Fruit fly (Drosophila melanogaster): ENCODE results near the gene CG5001.

CG5001 gene

DNA sequence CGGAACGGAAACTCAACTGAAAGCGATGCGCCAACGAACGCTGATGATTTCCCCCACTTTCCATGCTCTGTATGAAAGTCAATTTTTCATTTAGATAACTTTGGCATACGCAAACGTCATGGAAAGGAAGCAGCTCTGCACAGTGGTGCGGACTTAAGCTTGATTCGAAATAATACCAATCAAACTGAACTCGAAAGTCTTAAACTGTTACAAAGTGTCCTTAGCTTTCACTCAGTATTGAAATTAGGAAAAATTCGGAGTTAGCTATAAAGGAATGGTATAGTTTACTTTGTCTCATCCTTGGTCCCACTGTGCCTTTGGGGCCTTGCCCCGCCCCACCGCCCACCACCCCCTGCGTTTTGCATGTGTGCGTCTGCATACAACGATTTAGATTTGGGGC is 21.9 kb downstream of the CG5001 start (continued):
- peak; percentile 58; the same call in 2 of the 3 replicates for TF ChIP-seq CG14050 (GFP tag; IDR thresholded peaks at IDR 0.05)
- TF ChIP-seq her (GFP tag; optimal IDR thresholded peaks at IDR 0.05), result peak; percentile 32
- TF ChIP-seq CG2875 (GFP tag; optimal IDR thresholded peaks at IDR 0.05), result peak; percentile 5
- no peak for TF ChIP-seq Sin3A (optimal IDR thresholded peaks at IDR 0.05)
- no peak for TF ChIP-seq danr (GFP tag; IDR thresholded peaks at IDR 0.05)
- no peak for TF ChIP-seq Atf-2 (GFP tag; optimal IDR thresholded peaks at IDR 0.05)
- TF ChIP-seq CG12071 (GFP tag; optimal IDR thresholded peaks at IDR 0.05), result peak; percentile 16
- no peak for TF ChIP-seq pzg (GFP tag; optimal IDR thresholded peaks at IDR 0.05)
- 0 out of 2 replicates have a peak, but pooled peaks have one; percentile 44 for TF ChIP-seq CG17612 (GFP tag; IDR thresholded peaks at IDR 0.05)
- TF ChIP-seq Sry-β (GFP tag; optimal IDR thresholded peaks at IDR 0.05), result no peak
- peak; percentile 42 for TF ChIP-seq Oli (tag; optimal IDR thresholded peaks at IDR 0.05)
- no peak for TF ChIP-seq chm (GFP tag; IDR thresholded peaks at IDR 0.05)
- TF ChIP-seq CG43689 (GFP tag; IDR thresholded peaks at IDR 0.05), result 0 out of 2 replicates have a peak, but pooled peaks have one; percentile 18
- TF ChIP-seq CG12236 (GFP tag; optimal IDR thresholded peaks at IDR 0.05), result no peak
- no peak for TF ChIP-seq gsb-n (tag; optimal IDR thresholded peaks at IDR 0.05)
- no peak for TF ChIP-seq CG5180 (GFP tag; optimal IDR thresholded peaks at IDR 0.05)
- no peak for TF ChIP-seq CG31365 (tag; optimal IDR thresholded peaks at IDR 0.05)
- TF ChIP-seq tna (GFP tag; IDR thresholded peaks at IDR 0.05; ENCODE audit: partially characterized antibody), result no peak
- no peak for TF ChIP-seq CG4360 (GFP tag; IDR thresholded peaks at IDR 0.05)
- no peak for TF ChIP-seq emc (GFP tag; optimal IDR thresholded peaks at IDR 0.05)
- peak; percentile 69 for TF ChIP-seq HLH3B (GFP tag; IDR thresholded peaks at IDR 0.05)
- TF ChIP-seq Max (GFP tag; optimal IDR thresholded peaks at IDR 0.05), result no peak
- TF ChIP-seq CG33213 (GFP tag; optimal IDR thresholded peaks at IDR 0.05), result no peak
- TF ChIP-seq Rfx (GFP tag; IDR thresholded peaks at IDR 0.05), result peak; percentile 74
- no peak for TF ChIP-seq exex (tag; optimal IDR thresholded peaks at IDR 0.05)
- no peak for TF ChIP-seq CG3838 (GFP tag; optimal IDR thresholded peaks at IDR 0.05)
- no peak for TF ChIP-seq CG16779 (GFP tag; IDR thresholded peaks at IDR 0.05)
- no peak for TF ChIP-seq gro (GFP tag; optimal IDR thresholded peaks at IDR 0.05)
- peak; percentile 38 for TF ChIP-seq CG17359 (tag; optimal IDR thresholded peaks at IDR 0.05)
- TF ChIP-seq C15 (GFP tag; IDR thresholded peaks at IDR 0.05), result 0 out of 3 replicates have a peak, but pooled peaks have one; percentile 44
- TF ChIP-seq fd102C (GFP tag; optimal IDR thresholded peaks at IDR 0.05), result no peak
- TF ChIP-seq CG15269 (tag; optimal IDR thresholded peaks at IDR 0.05), result peak; percentile 75
- peak; percentile 38; the same call in 1 of the 2 replicates for TF ChIP-seq MBD-R2 (GFP tag; IDR thresholded peaks at IDR 0.05)
- no peak for TF ChIP-seq CG33557 (GFP tag; optimal IDR thresholded peaks at IDR 0.05)
- no peak for TF ChIP-seq kah (GFP tag; optimal IDR thresholded peaks at IDR 0.05)
- TF ChIP-seq al (GFP tag; IDR thresholded peaks at IDR 0.05), result no peak
- no peak for TF ChIP-seq Ets97D (GFP tag; optimal IDR thresholded peaks at IDR 0.05)
- TF ChIP-seq Hr3 (GFP tag; optimal IDR thresholded peaks at IDR 0.05), result peak; percentile 18
- TF ChIP-seq D19B (GFP tag; optimal IDR thresholded peaks at IDR 0.05), result no peak
- TF ChIP-seq Vsx1 (GFP tag; optimal IDR thresholded peaks at IDR 0.05), result no peak
- no peak for TF ChIP-seq inv (GFP tag; IDR thresholded peaks at IDR 0.05; ENCODE audit: partially characterized antibody)
- no peak for TF ChIP-seq h (optimal IDR thresholded peaks at IDR 0.05)
- TF ChIP-seq crc (GFP tag; optimal IDR thresholded peaks at IDR 0.05), result no peak
- TF ChIP-seq chif (GFP tag; optimal IDR thresholded peaks at IDR 0.05), result peak in 1 of 2 experiments; percentile 26
- TF ChIP-seq disco-r (GFP tag; optimal IDR thresholded peaks at IDR 0.05), result no peak
- TF ChIP-seq ind (GFP tag; optimal IDR thresholded peaks at IDR 0.05), result peak; percentile 42
- TF ChIP-seq twi (tag; optimal IDR thresholded peaks at IDR 0.05), result no peak
- TF ChIP-seq repo (GFP tag; optimal IDR thresholded peaks at IDR 0.05), result no peak
- peak; percentile 61 for TF ChIP-seq CG11504 (tag; optimal IDR thresholded peaks at IDR 0.05)
- TF ChIP-seq insv (GFP tag; optimal IDR thresholded peaks at IDR 0.05), result no peak
- TF ChIP-seq Adf1 (GFP tag; IDR thresholded peaks at IDR 0.05), result 0 out of 2 replicates have a peak, but pooled peaks have one; percentile 36
- TF ChIP-seq Chrac-16 (GFP tag; optimal IDR thresholded peaks at IDR 0.05), result no peak

Measured in whole organism, embryonic.